Fruit fly (Drosophila melanogaster) whole organism, pupa: ENCODE results near the gene CG11655.

Experiments used
- CG10348 ChIP-seq: fragments of 200-800 bp; sonication (Bioruptor generic); IDR thresholded peaks from 2 replicates; pipeline ENCODE4 v1.3.6; 2022; ENCODE audit warnings: missing biosample characterization, missing genetic modification characterization
- CG12605 ChIP-seq: fragments of 200-800 bp; sonication (Bioruptor generic); IDR thresholded peaks from 2 replicates; pipeline ENCODE4 v1.3.6; 2022; ENCODE audit warnings: missing biosample characterization, missing genetic modification characterization
- CG13204 ChIP-seq: fragments of 200-800 bp; sonication (Bioruptor generic); optimal IDR thresholded peaks from 2 replicates; lab custom pipeline; 2018; ENCODE audit warnings: missing biosample characterization, mild to moderate bottlenecking, missing genetic modification characterization, moderate library complexity
- CG14655 ChIP-seq: fragments of 200-800 bp; sonication (Bioruptor generic); optimal IDR thresholded peaks from 3 replicates; lab custom pipeline; 2017; ENCODE audit warnings: mild to moderate bottlenecking, missing biosample characterization, missing genetic modification reagents, missing genetic modification characterization
- CG15710 ChIP-seq: fragments of 200-800 bp; sonication (Bioruptor generic); optimal IDR thresholded peaks from 2 replicates; lab custom pipeline; 2018; ENCODE audit warnings: missing biosample characterization, mild to moderate bottlenecking, missing genetic modification characterization, moderate library complexity
- CG17806 ChIP-seq: fragments of 200-800 bp; sonication (Bioruptor generic); optimal IDR thresholded peaks from 2 replicates; lab custom pipeline; 2018; ENCODE audit warnings: missing biosample characterization, mild to moderate bottlenecking, missing genetic modification characterization, moderate library complexity
- CG32121 ChIP-seq: fragments of 200-800 bp; sonication (Bioruptor generic); IDR thresholded peaks from 2 replicates; pipeline ENCODE4 v1.3.6; 2022; ENCODE audit warnings: missing biosample characterization, missing genetic modification characterization
- CG34367 ChIP-seq: fragments of 200-800 bp; sonication (Bioruptor generic); optimal IDR thresholded peaks from 2 replicates; lab custom pipeline; 2018; ENCODE audit warnings: missing biosample characterization, mild to moderate bottlenecking, missing genetic modification characterization
- CG4496 ChIP-seq: fragments of 200-800 bp; sonication (Bioruptor generic); IDR thresholded peaks from 3 replicates; pipeline ENCODE4 v1.3.6; 2022; ENCODE audit warnings: missing biosample characterization, missing genetic modification characterization
- CG8159 ChIP-seq: fragments of 200-800 bp; sonication (Bioruptor generic); optimal IDR thresholded peaks from 3 replicates; lab custom pipeline; 2018; ENCODE audit warnings: missing biosample characterization, mild to moderate bottlenecking, missing genetic modification characterization, moderate library complexity
- CG8301 ChIP-seq: fragments of 200-800 bp; sonication (Bioruptor generic); optimal IDR thresholded peaks from 2 replicates; lab custom pipeline; 2018; ENCODE audit warnings: missing biosample characterization, mild to moderate bottlenecking, missing genetic modification characterization
- D1 ChIP-seq: fragments of 200-800 bp; sonication (Bioruptor generic); optimal IDR thresholded peaks from 2 replicates; lab custom pipeline; 2018; ENCODE audit warnings: missing biosample characterization, mild to moderate bottlenecking, missing genetic modification characterization, moderate library complexity
- EcR ChIP-seq: fragments of 200-800 bp; sonication (Bioruptor generic); optimal IDR thresholded peaks from 3 replicates; lab custom pipeline; 2019; ENCODE audit warnings: missing biosample characterization, missing genetic modification characterization, mild to moderate bottlenecking, moderate library complexity, missing genetic modification reagents
- Ets98B ChIP-seq: fragments of 200-800 bp; sonication (Bioruptor generic); IDR thresholded peaks from 2 replicates; pipeline ENCODE4 v1.3.6; 2022; ENCODE audit warnings: missing biosample characterization, missing genetic modification characterization
- Pif1A ChIP-seq: fragments of 200-800 bp; sonication (Bioruptor generic); optimal IDR thresholded peaks from 3 replicates; lab custom pipeline; 2016; ENCODE audit warnings: missing biosample characterization, missing genetic modification characterization
- Pif1B ChIP-seq: fragments of 200-800 bp; sonication (Bioruptor generic); optimal IDR thresholded peaks from 3 replicates; lab custom pipeline; 2016; ENCODE audit warnings: missing biosample characterization, missing genetic modification characterization
- Snoo ChIP-seq: fragments of 200-800 bp; sonication (Bioruptor generic); optimal IDR thresholded peaks from 3 replicates; lab custom pipeline; 2017; ENCODE audit warnings: missing biosample characterization, mild to moderate bottlenecking, missing genetic modification characterization, inconsistent platforms
- fd96Ca ChIP-seq: fragments of 200-800 bp; sonication (Bioruptor generic); IDR thresholded peaks from 3 replicates; pipeline ENCODE4 v1.3.6; 2022; ENCODE audit warnings: missing biosample characterization, missing genetic modification characterization
- gl ChIP-seq: fragments of 200-800 bp; sonication (Bioruptor generic); optimal IDR thresholded peaks from 2 replicates; lab custom pipeline; 2018; ENCODE audit warnings: missing biosample characterization, mild to moderate bottlenecking, missing genetic modification characterization
- rn ChIP-seq: fragments of 200-800 bp; sonication (Bioruptor generic); IDR thresholded peaks from 2 replicates; pipeline ENCODE4 v1.3.6; 2022; ENCODE audit warnings: missing biosample characterization, missing genetic modification characterization

Gene CG11655

dm6 chrX:15486682-15487081 is 33.4 kb downstream of the CG11655 start, which contains the start of gene Gmap:
TSS of gene Gmap (plus strand) at chrX:15486922.
- no peak for TF ChIP-seq CG8159 (tag; lab: Kevin White, UChicago)
- TF ChIP-seq CG17806 (tag; lab: Kevin White, UChicago), result no peak
- TF ChIP-seq CG10348 (GFP tag; lab: Robert Waterston, UW), result no peak
- no peak for TF ChIP-seq CG34367 (tag; lab: Kevin White, UChicago)
- TF ChIP-seq CG4496 (GFP tag; lab: Robert Waterston, UW), result no peak
- no peak for TF ChIP-seq EcR (GFP tag; lab: Kevin White, UChicago)
- TF ChIP-seq CG14655, result no peak
- TF ChIP-seq rn (GFP tag; lab: Robert Waterston, UW), result no peak
- no peak for TF ChIP-seq Pif1B (GFP tag; lab: Kevin White, UChicago)
- TF ChIP-seq gl, result no peak
- no peak for TF ChIP-seq CG15710 (tag; lab: Kevin White, UChicago)
- no peak for TF ChIP-seq Pif1A (GFP tag; lab: Kevin White, UChicago)
- TF ChIP-seq CG12605 (GFP tag; lab: Robert Waterston, UW), result no peak
- TF ChIP-seq Ets98B (GFP tag; lab: Robert Waterston, UW), result no peak

- TF ChIP-seq EcR (GFP tag; lab: Kevin White, UChicago), result no peak
- no peak for TF ChIP-seq Ets98B (GFP tag; lab: Robert Waterston, UW)
- TF ChIP-seq CG4496 (GFP tag; lab: Robert Waterston, UW), result no peak
- no peak for TF ChIP-seq fd96Ca
- TF ChIP-seq Snoo (tag; lab: Kevin White, UChicago), result no peak
- TF ChIP-seq CG15710 (tag; lab: Kevin White, UChicago), result no peak
These were observed 37.2 kb downstream of the CG11655 start for dm6 chrX:15490519-15490918.

dm6 chrX:15495600-15496379 is 42.5 kb downstream of the CG11655 start:
- TF ChIP-seq CG34367 (tag; lab: Kevin White, UChicago), result no peak
- TF ChIP-seq CG8301 (tag; lab: Kevin White, UChicago), result no peak
- TF ChIP-seq Pif1A (GFP tag; lab: Kevin White, UChicago), result no peak
- no peak for TF ChIP-seq D1 (tag; lab: Kevin White, UChicago)
- no peak for TF ChIP-seq Ets98B (GFP tag; lab: Robert Waterston, UW)
- TF ChIP-seq CG10348 (GFP tag; lab: Robert Waterston, UW), result no peak
- no peak for TF ChIP-seq CG32121 (GFP tag; lab: Robert Waterston, UW)

dm6 chrX:15496651-15497409 is 43.6 kb downstream of the CG11655 start:
- TF ChIP-seq CG13204 (GFP tag; lab: Kevin White, UChicago) (no peak), gl (no peak), CG15710 (tag; lab: Kevin White, UChicago) (no peak), D1 (tag; lab: Kevin White, UChicago) (no peak), rn (GFP tag; lab: Robert Waterston, UW) (no peak), CG32121 (GFP tag; lab: Robert Waterston, UW) (no peak), CG34367 (tag; lab: Kevin White, UChicago) (no peak), CG4496 (GFP tag; lab: Robert Waterston, UW) (no peak), Snoo (tag; lab: Kevin White, UChicago) (no peak), Pif1A (GFP tag; lab: Kevin White, UChicago) (no peak), CG12605 (GFP tag; lab: Robert Waterston, UW) (no peak), EcR (GFP tag; lab: Kevin White, UChicago) (no peak), fd96Ca (no peak), CG10348 (GFP tag; lab: Robert Waterston, UW) (no peak), Ets98B (GFP tag; lab: Robert Waterston, UW) (no peak)

- TF ChIP-seq fd96Ca, result no peak
- TF ChIP-seq CG8301 (tag; lab: Kevin White, UChicago), result no peak
- no peak for TF ChIP-seq rn (GFP tag; lab: Robert Waterston, UW)
- no peak for TF ChIP-seq CG15710 (tag; lab: Kevin White, UChicago)
- TF ChIP-seq Ets98B (GFP tag; lab: Robert Waterston, UW), result no peak
- TF ChIP-seq CG14655, result no peak
- 0 out of 2 replicates have a peak, but pooled peaks have one; percentile 7 for TF ChIP-seq CG12605 (GFP tag; lab: Robert Waterston, UW)
- TF ChIP-seq D1 (tag; lab: Kevin White, UChicago), result no peak
- no peak for TF ChIP-seq Snoo (tag; lab: Kevin White, UChicago)
- peak; percentile 41 for TF ChIP-seq CG13204 (GFP tag; lab: Kevin White, UChicago)
- no peak for TF ChIP-seq CG4496 (GFP tag; lab: Robert Waterston, UW)
- TF ChIP-seq Pif1A (GFP tag; lab: Kevin White, UChicago), result no peak
- TF ChIP-seq gl, result no peak
These were observed 44.4 kb downstream of the CG11655 start for dm6 chrX:15497440-15498271.
